Worm (Caenorhabditis elegans): ENCODE data around the gene C33G3.6.

ce11 chrX:14067641-14068040 lies 16.5 kb downstream of the C33G3.6 start, which contains the start of gene lgc-21:
- TF ChIP-seq pha-4 (GFP tag; IDR thresholded peaks at IDR 0.05): no peak
- TF ChIP-seq pha-4 (tag; optimal IDR thresholded peaks at IDR 0.05): no peak
- TF ChIP-seq php-3 (GFP tag; IDR thresholded peaks at IDR 0.05): no peak
- TF ChIP-seq ztf-11 (tag; optimal IDR thresholded peaks at IDR 0.05): no peak
- TF ChIP-seq madf-9 (GFP tag; conservative IDR thresholded peaks at IDR 0.05): no peak
- TF ChIP-seq saeg-2 (GFP tag; IDR thresholded peaks at IDR 0.05): no peak
- no peak for TF ChIP-seq ceh-82 (tag; optimal IDR thresholded peaks at IDR 0.05)
- TF ChIP-seq lin-15B (tag; optimal IDR thresholded peaks at IDR 0.05): no peak
- no peak for TF ChIP-seq ces-1 (GFP tag; optimal IDR thresholded peaks at IDR 0.05)

Data from whole organism, L4 larva.